Fruit fly (Drosophila melanogaster): ENCODE results near the gene Uros2.

Uros2 gene

DNA sequence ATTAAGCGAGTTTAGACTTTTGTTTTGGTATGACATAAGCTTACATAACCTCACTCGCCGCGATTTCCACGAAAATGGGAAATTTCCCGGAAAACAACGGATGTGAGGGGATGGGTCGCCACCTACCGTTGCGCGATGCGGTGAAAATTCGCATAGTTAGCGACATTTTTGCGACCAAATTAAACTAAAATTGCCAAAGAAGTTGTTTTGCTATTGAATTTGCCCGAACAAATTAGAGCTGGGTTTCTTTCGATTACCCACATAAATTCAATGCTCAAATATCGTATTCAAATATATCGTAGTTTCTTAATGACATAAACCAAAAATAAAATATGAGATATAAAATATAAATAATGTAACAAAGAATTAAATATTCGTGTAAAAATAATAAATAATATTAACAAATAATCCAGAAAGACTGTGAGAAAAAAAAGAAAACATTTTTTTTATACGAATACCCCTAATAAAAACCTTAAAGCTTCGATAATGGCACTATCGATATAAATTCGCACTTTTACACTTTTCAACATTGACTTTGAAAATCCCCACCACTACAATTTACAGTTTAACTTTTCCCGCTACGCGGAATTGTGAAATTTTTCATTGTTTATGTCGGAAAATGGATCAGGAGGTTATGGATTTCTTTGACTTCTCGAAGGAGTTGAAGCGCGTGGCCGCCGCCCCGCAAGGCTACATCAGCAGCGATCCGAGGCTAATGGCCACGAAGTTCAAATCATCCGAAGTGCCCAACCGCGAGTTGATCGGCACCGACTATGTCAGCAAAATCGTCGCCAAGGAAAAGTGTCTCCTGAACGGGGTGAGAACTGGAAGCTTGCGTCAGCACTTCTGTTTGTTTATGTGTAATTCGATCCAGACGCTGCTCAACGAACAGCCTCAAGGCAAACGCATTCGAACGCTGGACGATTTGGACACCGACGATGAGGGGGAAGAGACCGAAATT is 48.8 kb downstream of the Uros2 start, which contains the start of the genes ND-23 and spn-E (continued):
- TF ChIP-seq gsb-n (tag; optimal IDR thresholded peaks at IDR 0.05) (peak; percentile 66), CkIIα-i1 (GFP tag; IDR thresholded peaks at IDR 0.05) (no peak), nerfin-1 (tag; optimal IDR thresholded peaks at IDR 0.05) (no peak), sd (tag; optimal IDR thresholded peaks at IDR 0.05) (no peak), CG17829 (tag; optimal IDR thresholded peaks at IDR 0.05) (peak; percentile 85), Drgx (GFP tag; IDR thresholded peaks at IDR 0.05) (0 out of 2 replicates have a peak, but pooled peaks have one; percentile 23), lola (GFP tag; optimal IDR thresholded peaks at IDR 0.05) (peak in 1 of 3 experiments; percentile 55), Dref (GFP tag; IDR thresholded peaks at IDR 0.05) (peak; percentile 68), Hmr (GFP tag; optimal IDR thresholded peaks at IDR 0.05) (peak; percentile 57), nmo (GFP tag; optimal IDR thresholded peaks at IDR 0.05) (peak; percentile 81)

Data from whole organism, embryonic.